Worm (Caenorhabditis elegans) whole organism, L4 larva: ENCODE data around the gene M02F4.1.

Experiments used
- F37D6.2 ChIP-seq: sonication (generic microtip); optimal IDR thresholded peaks from 2 replicates; lab custom pipeline; 2016; ENCODE audit warnings: mild to moderate bottlenecking, missing genetic modification characterization, missing compliant biosample characterization
- Y105C5A.15 ChIP-seq: fragments of 200-800 bp; sonication (Bioruptor generic); IDR thresholded peaks from 2 replicates; pipeline ENCODE4 v1.3.6; 2022; ENCODE audit warnings: missing genetic modification characterization, missing compliant biosample characterization
- Y75B8A.6 ChIP-seq: fragments of 200-800 bp; sonication (Bioruptor generic); IDR thresholded peaks from 2 replicates; pipeline ENCODE4 v1.3.6; 2022; ENCODE audit warnings: missing genetic modification reagents, missing genetic modification characterization, missing compliant biosample characterization
- ama-1 ChIP-seq: fragments of 150-350 bp; optimal IDR thresholded peaks from 2 replicates; lab custom pipeline; 2014; ENCODE audit warnings: inconsistent platforms, mixed read lengths
- ceh-20 ChIP-seq: fragments of 200-800 bp; sonication (Bioruptor generic); IDR thresholded peaks from 2 replicates; pipeline ENCODE4 v1.3.6; 2022; ENCODE audit warnings: missing genetic modification reagents, missing genetic modification characterization, missing compliant biosample characterization
- ceh-28 ChIP-seq: fragments of 150-350 bp; optimal IDR thresholded peaks from 2 replicates; lab custom pipeline; 2014; ENCODE audit warnings: missing biosample characterization, missing genetic modification reagents, missing genetic modification characterization
- cey-2 ChIP-seq: sonication (generic microtip); optimal IDR thresholded peaks from 3 replicates; lab custom pipeline; 2017; ENCODE audit warnings: missing genetic modification characterization, mild to moderate bottlenecking, missing compliant biosample characterization, antibody characterized with exemption, borderline replicate concordance; ENCODE audit not compliant: insufficient read depth
- daf-16 ChIP-seq, 3 experiments: sonication (generic microtip); optimal IDR thresholded peaks; 2 replicates each; lab custom pipeline; 2016 to 2017; ENCODE audit warnings: missing genetic modification characterization in 3 of 3, missing genetic modification reagents in 3 of 3, mild to moderate bottlenecking in 2 of 3, missing compliant biosample characterization in 2 of 3, missing biosample characterization in 1 of 3, moderate library complexity in 1 of 3
- daf-19 ChIP-seq: fragments of 200-800 bp; sonication (Bioruptor generic); conservative IDR thresholded peaks from 2 replicates; pipeline ENCODE4 v1.3.6; 2022; ENCODE audit warnings: missing genetic modification characterization, missing compliant biosample characterization
- daf-8 ChIP-seq: fragments of 200-800 bp; sonication (Bioruptor generic); IDR thresholded peaks from 2 replicates; pipeline ENCODE4 v1.3.6; 2022; ENCODE audit warnings: missing genetic modification characterization, missing compliant biosample characterization
- dmd-8 ChIP-seq: fragments of 200-800 bp; sonication (Bioruptor generic); IDR thresholded peaks from 2 replicates; pipeline ENCODE4 v1.3.6; 2022; ENCODE audit warnings: missing genetic modification characterization, missing compliant biosample characterization
- dmd-9 ChIP-seq: fragments of 200-800 bp; sonication (Bioruptor generic); IDR thresholded peaks from 2 replicates; pipeline ENCODE4 v1.3.6; 2022; ENCODE audit warnings: missing genetic modification reagents, missing genetic modification characterization, missing compliant biosample characterization
- duxl-1 ChIP-seq: sonication (generic microtip); optimal IDR thresholded peaks from 2 replicates; lab custom pipeline; 2016; ENCODE audit warnings: mild to moderate bottlenecking, missing genetic modification characterization, moderate library complexity, missing compliant biosample characterization; ENCODE audit not compliant: poor library complexity
- dve-1 ChIP-seq: sonication (generic microtip); optimal IDR thresholded peaks from 2 replicates; lab custom pipeline; 2017; ENCODE audit warnings: antibody characterized with exemption, mild to moderate bottlenecking, missing genetic modification characterization, missing compliant biosample characterization; ENCODE audit not compliant: insufficient read depth
- egl-27 ChIP-seq: sonication (generic microtip); optimal IDR thresholded peaks from 3 replicates; lab custom pipeline; 2017; ENCODE audit warnings: missing biosample characterization, missing genetic modification reagents, missing genetic modification characterization
- fkh-10 ChIP-seq: fragments of 150-350 bp; optimal IDR thresholded peaks from 2 replicates; lab custom pipeline; 2014; ENCODE audit warnings: missing biosample characterization, missing genetic modification reagents, missing genetic modification characterization
- fos-1 ChIP-seq: fragments of 150-350 bp; optimal IDR thresholded peaks from 2 replicates; lab custom pipeline; 2014; ENCODE audit warnings: missing biosample characterization, missing genetic modification characterization
- hlh-30 ChIP-seq: sonication (generic microtip); optimal IDR thresholded peaks from 2 replicates; lab custom pipeline; 2017; ENCODE audit warnings: antibody characterized with exemption, mild to moderate bottlenecking, missing genetic modification characterization, missing compliant biosample characterization; ENCODE audit not compliant: insufficient read depth
- jun-1 ChIP-seq: fragments of 150-350 bp; optimal IDR thresholded peaks from 2 replicates; lab custom pipeline; 2014; ENCODE audit warnings: missing biosample characterization, missing genetic modification reagents, missing genetic modification characterization
- lin-13 ChIP-seq: fragments of 150-350 bp; optimal IDR thresholded peaks from 2 replicates; lab custom pipeline; 2014; ENCODE audit warnings: missing biosample characterization, missing genetic modification reagents, missing genetic modification characterization
- lin-29 ChIP-seq: fragments of 200-800 bp; sonication (Bioruptor generic); IDR thresholded peaks from 2 replicates; pipeline ENCODE4 v1.3.6; 2022; ENCODE audit warnings: missing genetic modification reagents, missing genetic modification characterization, missing compliant biosample characterization
- lin-38 ChIP-seq: fragments of 200-800 bp; sonication (Bioruptor generic); IDR thresholded peaks from 2 replicates; pipeline ENCODE4 v1.3.6; 2022; ENCODE audit warnings: missing genetic modification reagents, missing genetic modification characterization, missing compliant biosample characterization
- lsy-2 ChIP-seq, 2 experiments: fragments of 150-350 bp in 1 of 2; sonication (generic microtip) in 1 of 2; optimal IDR thresholded peaks; 2 replicates each; lab custom pipeline; 2014 to 2017; ENCODE audit warnings: missing biosample characterization in 2 of 2, missing genetic modification characterization in 2 of 2
- madf-9 ChIP-seq: fragments of 200-800 bp; sonication (Bioruptor generic); conservative IDR thresholded peaks from 2 replicates; pipeline ENCODE4 v1.3.6; 2022; ENCODE audit warnings: missing genetic modification reagents, missing genetic modification characterization, missing compliant biosample characterization
- mdl-1 ChIP-seq, 2 experiments: fragments of 150-350 bp in 1 of 2; sonication (generic microtip) in 1 of 2; optimal IDR thresholded peaks; 2 replicates each; lab custom pipeline; 2014 to 2017; ENCODE audit warnings: missing biosample characterization in 2 of 2, missing genetic modification characterization in 2 of 2
- mep-1 ChIP-seq: fragments of 150-350 bp; sonication (generic microtip); optimal IDR thresholded peaks from 3 replicates; lab custom pipeline; 2014; ENCODE audit warnings: missing biosample characterization, missing genetic modification characterization
- mes-2 ChIP-seq: sonication (generic microtip); optimal IDR thresholded peaks from 2 replicates; lab custom pipeline; 2016; ENCODE audit warnings: missing genotype, mild to moderate bottlenecking, missing genetic modification characterization, missing compliant biosample characterization; ENCODE audit not compliant: poor library complexity, severe bottlenecking
- mxl-2 ChIP-seq: fragments of 200-800 bp; sonication (Bioruptor generic); conservative IDR thresholded peaks from 2 replicates; pipeline ENCODE4 v1.3.6; 2022; ENCODE audit warnings: missing genetic modification reagents, missing genetic modification characterization, missing compliant biosample characterization
- mxl-3 ChIP-seq: fragments of 200-800 bp; sonication (Bioruptor generic); optimal IDR thresholded peaks from 2 replicates; lab custom pipeline; 2018; ENCODE audit warnings: mild to moderate bottlenecking, missing genetic modification characterization, missing compliant biosample characterization
- nhr-11 ChIP-seq: fragments of 150-350 bp; optimal IDR thresholded peaks from 2 replicates; lab custom pipeline; 2014; ENCODE audit warnings: missing biosample characterization, missing genetic modification characterization
- nhr-28 ChIP-seq: fragments of 150-350 bp; optimal IDR thresholded peaks from 2 replicates; lab custom pipeline; 2014; ENCODE audit warnings: missing biosample characterization, missing genetic modification characterization
- nhr-42 ChIP-seq: fragments of 200-800 bp; sonication (Bioruptor generic); IDR thresholded peaks from 2 replicates; pipeline ENCODE4 v1.3.6; 2022; ENCODE audit warnings: missing genetic modification characterization, missing compliant biosample characterization
- nhr-6 ChIP-seq: fragments of 150-350 bp; optimal IDR thresholded peaks from 2 replicates; lab custom pipeline; 2014; ENCODE audit warnings: missing biosample characterization, missing genetic modification characterization
- pqm-1 ChIP-seq: sonication (generic microtip); optimal IDR thresholded peaks from 2 replicates; lab custom pipeline; 2017; ENCODE audit warnings: missing biosample characterization, missing genetic modification characterization
- snpc-4 ChIP-seq: fragments of 150-350 bp; optimal IDR thresholded peaks from 2 replicates; lab custom pipeline; 2014; ENCODE audit warnings: missing biosample characterization, missing genetic modification characterization
- spr-3 ChIP-seq: fragments of 200-800 bp; sonication (Bioruptor generic); optimal IDR thresholded peaks from 2 replicates; lab custom pipeline; 2018; ENCODE audit warnings: mild to moderate bottlenecking, missing genetic modification characterization, missing compliant biosample characterization
- tag-97 ChIP-seq: fragments of 200-800 bp; sonication (Bioruptor generic); IDR thresholded peaks from 2 replicates; pipeline ENCODE4 v1.3.6; 2022; ENCODE audit warnings: missing genetic modification characterization, missing compliant biosample characterization
- tra-1 ChIP-seq: fragments of 200-800 bp; sonication (Bioruptor generic); IDR thresholded peaks from 2 replicates; pipeline ENCODE4 v1.3.6; 2022; ENCODE audit warnings: missing genetic modification reagents, missing genetic modification characterization, missing compliant biosample characterization
- unc-62 ChIP-seq, 3 experiments: fragments of 150-350 bp in 1 of 3; sonication (generic microtip); optimal IDR thresholded peaks in 2 of 3; peaks in 1 of 3; 1 replicate in 1 of 3; 2 replicates in 2 of 3; lab custom pipeline; 2014 to 2017; ENCODE audit warnings: missing biosample characterization in 3 of 3, missing genetic modification characterization in 3 of 3, missing genetic modification reagents in 3 of 3, missing genotype in 1 of 3
- vab-7 ChIP-seq: fragments of 200-800 bp; sonication (Bioruptor generic); IDR thresholded peaks from 2 replicates; pipeline ENCODE4 v1.3.6; 2022; ENCODE audit warnings: missing genetic modification reagents, missing genetic modification characterization, missing compliant biosample characterization
- zfp-3 ChIP-seq: fragments of 200-800 bp; sonication (Bioruptor generic); conservative IDR thresholded peaks from 2 replicates; pipeline ENCODE4 v1.3.6; 2022; ENCODE audit warnings: missing genetic modification reagents, missing genetic modification characterization, missing compliant biosample characterization
- zip-11 ChIP-seq: fragments of 200-800 bp; sonication (Bioruptor generic); IDR thresholded peaks from 2 replicates; pipeline ENCODE4 v1.3.6; 2022; ENCODE audit warnings: missing genetic modification characterization, missing compliant biosample characterization

Gene M02F4.1

ce11 chrX:3035972-3036379 lies 7.0 kb upstream of the M02F4.1 start (continued):
- TF ChIP-seq mdl-1 (tag; optimal IDR thresholded peaks at IDR 0.05; lab: Kevin White, UChicago) (peak; percentile 34 to 82), nhr-11 (tag; lab: Kevin White, UChicago) (peak; percentile 89), cey-2 (tag; lab: Kevin White, UChicago) (peak; percentile 3), duxl-1 (tag; lab: Kevin White, UChicago) (peak; percentile 93), hlh-30 (tag; lab: Kevin White, UChicago) (peak; percentile 83), ceh-20 (GFP tag; lab: Robert Waterston, UW) (peak; percentile 96), lsy-2 (tag; optimal IDR thresholded peaks at IDR 0.05; lab: Kevin White, UChicago) (peak; percentile 67 to 88), mes-2 (tag; lab: Kevin White, UChicago) (peak; percentile 83), tag-97 (GFP tag; lab: Robert Waterston, UW) (no peak), nhr-6 (tag; lab: Kevin White, UChicago) (peak; percentile 91), Y105C5A.15 (GFP tag; lab: Robert Waterston, UW) (peak; percentile 99), fkh-10 (GFP tag; lab: Kevin White, UChicago) (peak; percentile 86), jun-1 (tag; lab: Kevin White, UChicago) (peak; percentile 91), fos-1 (tag; lab: Kevin White, UChicago) (no peak), mep-1 (tag; lab: Kevin White, UChicago) (peak; percentile 97)

ce11 chrX:3034203-3034602 lies 5.3 kb upstream of the M02F4.1 start, which contains the start of gene M02F4.2:
TSS of gene M02F4.2 (minus strand) at chrX:3034303.
- TF ChIP-seq vab-7 (GFP tag; lab: Robert Waterston, UW) (no peak), mxl-3 (no peak), tra-1 (GFP tag; lab: Robert Waterston, UW) (no peak), pqm-1 (no peak)
- TF ChIP-seq, all 104 proteins: peak for 0

- TF ChIP-seq unc-62 (GFP tag; optimal IDR thresholded peaks at IDR 0.05 in 1 of 2; lab: Kevin White, UChicago) (peak in 1 of 2 experiments; percentile 7), unc-62 (tag; optimal IDR thresholded peaks at IDR 0.05; lab: Kevin White, UChicago) (no peak), ceh-28 (tag; lab: Kevin White, UChicago) (no peak)
- TF ChIP-seq, all 104 proteins: peak for 1
These were observed 4.6 kb upstream of the M02F4.1 start for ce11 chrX:3033492-3033891.

- TF ChIP-seq ama-1 (lab: Kevin White, UChicago), result no peak
- no peak for TF ChIP-seq zfp-3 (GFP tag; lab: Robert Waterston, UW)
- TF ChIP-seq nhr-42, result no peak
- no peak for TF ChIP-seq madf-9 (GFP tag; lab: Robert Waterston, UW)
- TF ChIP-seq mxl-3, result no peak
- TF ChIP-seq daf-8, result no peak
- TF ChIP-seq tra-1 (GFP tag; lab: Robert Waterston, UW), result 0 out of 2 replicates have a peak, but pooled peaks have one; percentile 41
- peak; percentile 72 for TF ChIP-seq dve-1 (tag; lab: Kevin White, UChicago)
- TF ChIP-seq nhr-11 (tag; lab: Kevin White, UChicago), result no peak
- no peak for TF ChIP-seq egl-27
- TF ChIP-seq spr-3, result no peak
- TF ChIP-seq cey-2 (tag; lab: Kevin White, UChicago), result no peak
- no peak for TF ChIP-seq mep-1 (tag; lab: Kevin White, UChicago)
- TF ChIP-seq dmd-9, result no peak
- TF ChIP-seq zip-11 (GFP tag; lab: Robert Waterston, UW), result no peak
- no peak for TF ChIP-seq Y105C5A.15 (GFP tag; lab: Robert Waterston, UW)
- no peak for TF ChIP-seq lin-13
- TF ChIP-seq nhr-28 (tag; lab: Kevin White, UChicago), result peak; percentile 93
- TF ChIP-seq snpc-4 (tag; lab: Kevin White, UChicago), result no peak
- TF ChIP-seq dmd-8 (GFP tag; lab: Robert Waterston, UW), result no peak
- TF ChIP-seq lin-38 (GFP tag; lab: Robert Waterston, UW), result no peak
- TF ChIP-seq Y75B8A.6 (GFP tag; lab: Robert Waterston, UW), result no peak
- no peak for TF ChIP-seq ceh-20 (GFP tag; lab: Robert Waterston, UW)
- no peak for TF ChIP-seq fos-1 (tag; lab: Kevin White, UChicago)
- TF ChIP-seq tag-97 (GFP tag; lab: Robert Waterston, UW), result no peak
- no peak for TF ChIP-seq mxl-2 (GFP tag; lab: Robert Waterston, UW)
- no peak for TF ChIP-seq daf-16 (GFP tag; optimal IDR thresholded peaks at IDR 0.05; lab: Kevin White, UChicago)
- TF ChIP-seq daf-16 (tag; optimal IDR thresholded peaks at IDR 0.05; lab: Kevin White, UChicago), result peak; percentile 74
- TF ChIP-seq duxl-1 (tag; lab: Kevin White, UChicago), result no peak
- no peak for TF ChIP-seq F37D6.2 (tag; lab: Kevin White, UChicago)
- no peak for TF ChIP-seq daf-19 (GFP tag; lab: Robert Waterston, UW)
- TF ChIP-seq lin-29 (GFP tag; lab: Robert Waterston, UW), result no peak
These were observed 2.6 kb upstream of the M02F4.1 start, which contains the start of gene clec-265 for ce11 chrX:3031484-3031883. TSS of gene clec-265 (plus strand) at chrX:3031783.
